Fruit fly (Drosophila melanogaster): ENCODE results near the gene Men-b.
A peak's percentile ranks its signal among the peaks of the same experiment; 100 is the strongest.

Men-b gene

dm6 chr3R:27150685-27151515 lies 562 bp upstream of the Men-b start, which contains the start of gene CG6051:
TSS of gene CG6051 (minus strand) at chr3R:27151069.
- TF ChIP-seq h (GFP tag; optimal IDR thresholded peaks at IDR 0.05) (peak; percentile 47), CrebA (GFP tag; optimal IDR thresholded peaks at IDR 0.05; ENCODE audit: borderline replicate concordance) (no peak), Hr78 (GFP tag; optimal IDR thresholded peaks at IDR 0.05) (peak; percentile 59), foxo (GFP tag; optimal IDR thresholded peaks at IDR 0.05) (peak in 1 of 2 experiments; percentile 16), sage (GFP tag; optimal IDR thresholded peaks at IDR 0.05) (no peak), Dfd (GFP tag; optimal IDR thresholded peaks at IDR 0.05) (no peak), brk (GFP tag; optimal IDR thresholded peaks at IDR 0.05) (no peak), psq (GFP tag; optimal IDR thresholded peaks at IDR 0.05) (peak; percentile 9), Hnf4 (GFP tag; optimal IDR thresholded peaks at IDR 0.05) (peak; percentile 30), Dif (GFP tag; optimal IDR thresholded peaks at IDR 0.05; ENCODE audit: partially characterized antibody) (peak; percentile 35), CG9705 (GFP tag; optimal IDR thresholded peaks at IDR 0.05) (no peak), sv (GFP tag; optimal IDR thresholded peaks at IDR 0.05) (no peak), N (GFP tag; optimal IDR thresholded peaks at IDR 0.05) (peak; percentile 91), usp (GFP tag; optimal IDR thresholded peaks at IDR 0.05) (no peak), GATAd (GFP tag; optimal IDR thresholded peaks at IDR 0.05) (no peak), Sp1 (GFP tag; optimal IDR thresholded peaks at IDR 0.05) (peak; percentile 53), Myc (optimal IDR thresholded peaks at IDR 0.05) (no peak), dl (GFP tag; optimal IDR thresholded peaks at IDR 0.05; ENCODE audit: insufficient read depth in 1 of 2, partially characterized antibody in 2 of 2) (no peak), Abd-B (GFP tag; optimal IDR thresholded peaks at IDR 0.05) (peak; percentile 13), Hr83 (GFP tag; optimal IDR thresholded peaks at IDR 0.05; ENCODE audit: poor library complexity, severe bottlenecking) (peak; percentile 49), rgr (GFP tag; optimal IDR thresholded peaks at IDR 0.05) (peak; percentile 21), tai (GFP tag; optimal IDR thresholded peaks at IDR 0.05) (no peak), lola (GFP tag; optimal IDR thresholded peaks at IDR 0.05) (no peak), CG32264 (GFP tag; optimal IDR thresholded peaks at IDR 0.05) (no peak), Rel (GFP tag; optimal IDR thresholded peaks at IDR 0.05) (no peak), Rel (tag; optimal IDR thresholded peaks at IDR 0.05) (peak; percentile 43), ey (GFP tag; optimal IDR thresholded peaks at IDR 0.05) (no peak), OdsH (GFP tag; optimal IDR thresholded peaks at IDR 0.05) (no peak), HLH106 (tag; optimal IDR thresholded peaks at IDR 0.05) (peak; percentile 43), br (GFP tag; optimal IDR thresholded peaks at IDR 0.05) (no peak), pan (optimal IDR thresholded peaks at IDR 0.05) (no peak), Mio (GFP tag; optimal IDR thresholded peaks at IDR 0.05) (no peak), jim (GFP tag; optimal IDR thresholded peaks at IDR 0.05) (no peak), woc (GFP tag; optimal IDR thresholded peaks at IDR 0.05) (peak; percentile 61), Jra (GFP tag; optimal IDR thresholded peaks at IDR 0.05) (no peak), Vsx2 (GFP tag; optimal IDR thresholded peaks at IDR 0.05; ENCODE audit: partially characterized antibody) (no peak), fru (GFP tag; optimal IDR thresholded peaks at IDR 0.05) (no peak), dmrt93B (GFP tag; optimal IDR thresholded peaks at IDR 0.05) (no peak), dsf (GFP tag; optimal IDR thresholded peaks at IDR 0.05; ENCODE audit: borderline replicate concordance) (no peak)

dm6 chr3R:27152129-27152968 lies 887 bp downstream of the Men-b start:
- no peak for TF ChIP-seq Myc (optimal IDR thresholded peaks at IDR 0.05)
- no peak for TF ChIP-seq dl (GFP tag; optimal IDR thresholded peaks at IDR 0.05; ENCODE audit: insufficient read depth in 1 of 2, partially characterized antibody in 2 of 2)
- no peak for TF ChIP-seq Jra (GFP tag; optimal IDR thresholded peaks at IDR 0.05)
- no peak for TF ChIP-seq jim (GFP tag; optimal IDR thresholded peaks at IDR 0.05)
- TF ChIP-seq br (GFP tag; optimal IDR thresholded peaks at IDR 0.05) = peak; percentile 76
- TF ChIP-seq tai (GFP tag; optimal IDR thresholded peaks at IDR 0.05) = no peak
- TF ChIP-seq dmrt93B (GFP tag; optimal IDR thresholded peaks at IDR 0.05) = peak; percentile 51
- TF ChIP-seq Dfd (GFP tag; optimal IDR thresholded peaks at IDR 0.05) = no peak
- peak; percentile 65 for TF ChIP-seq Sp1 (GFP tag; optimal IDR thresholded peaks at IDR 0.05)
- TF ChIP-seq h (GFP tag; optimal IDR thresholded peaks at IDR 0.05) = peak; percentile 53
- TF ChIP-seq rgr (GFP tag; optimal IDR thresholded peaks at IDR 0.05) = peak; percentile 57
- TF ChIP-seq foxo (GFP tag; optimal IDR thresholded peaks at IDR 0.05) = peak in 1 of 2 experiments; percentile 62
- peak; percentile 29 for TF ChIP-seq Hnf4 (GFP tag; optimal IDR thresholded peaks at IDR 0.05)
- TF ChIP-seq CG9705 (GFP tag; optimal IDR thresholded peaks at IDR 0.05) = peak; percentile 49
- TF ChIP-seq Mio (GFP tag; optimal IDR thresholded peaks at IDR 0.05) = no peak
- TF ChIP-seq sv (GFP tag; optimal IDR thresholded peaks at IDR 0.05) = no peak
- no peak for TF ChIP-seq CrebA (GFP tag; optimal IDR thresholded peaks at IDR 0.05; ENCODE audit: borderline replicate concordance)
- peak; percentile 43 for TF ChIP-seq brk (GFP tag; optimal IDR thresholded peaks at IDR 0.05)
- TF ChIP-seq HLH106 (tag; optimal IDR thresholded peaks at IDR 0.05) = peak; percentile 73
- no peak for TF ChIP-seq usp (GFP tag; optimal IDR thresholded peaks at IDR 0.05)
- TF ChIP-seq pan (optimal IDR thresholded peaks at IDR 0.05) = no peak
- peak; percentile 64 for TF ChIP-seq ey (GFP tag; optimal IDR thresholded peaks at IDR 0.05)
- TF ChIP-seq sage (GFP tag; optimal IDR thresholded peaks at IDR 0.05) = no peak
- no peak for TF ChIP-seq Vsx2 (GFP tag; optimal IDR thresholded peaks at IDR 0.05; ENCODE audit: partially characterized antibody)
- no peak for TF ChIP-seq Hr78 (GFP tag; optimal IDR thresholded peaks at IDR 0.05)
- no peak for TF ChIP-seq Hr83 (GFP tag; optimal IDR thresholded peaks at IDR 0.05; ENCODE audit: poor library complexity, severe bottlenecking)
- TF ChIP-seq woc (GFP tag; optimal IDR thresholded peaks at IDR 0.05) = peak; percentile 45
- TF ChIP-seq Rel (GFP tag; optimal IDR thresholded peaks at IDR 0.05) = no peak
- TF ChIP-seq Rel (tag; optimal IDR thresholded peaks at IDR 0.05) = no peak
- peak; percentile 35 for TF ChIP-seq psq (GFP tag; optimal IDR thresholded peaks at IDR 0.05)
- peak; percentile 37 for TF ChIP-seq CG32264 (GFP tag; optimal IDR thresholded peaks at IDR 0.05)
- no peak for TF ChIP-seq dsf (GFP tag; optimal IDR thresholded peaks at IDR 0.05; ENCODE audit: borderline replicate concordance)
- TF ChIP-seq N (GFP tag; optimal IDR thresholded peaks at IDR 0.05) = no peak
- peak; percentile 76 for TF ChIP-seq fru (GFP tag; optimal IDR thresholded peaks at IDR 0.05)
- TF ChIP-seq GATAd (GFP tag; optimal IDR thresholded peaks at IDR 0.05) = no peak
- no peak for TF ChIP-seq Abd-B (GFP tag; optimal IDR thresholded peaks at IDR 0.05)

All from whole organism, wandering third instar larva.